Worm (Caenorhabditis elegans) whole organism, young adult: ENCODE measurements around the gene mif-2.

Source experiments
- F10E7.11 ChIP-seq: sonication (generic microtip); optimal IDR thresholded peaks from 2 replicates; lab custom pipeline; 2017; ENCODE audit warnings: mild to moderate bottlenecking, missing genetic modification characterization, moderate library complexity, missing compliant biosample characterization
- F23B12.7 ChIP-seq: sonication (generic microtip); optimal IDR thresholded peaks from 2 replicates; lab custom pipeline; 2017; ENCODE audit warnings: missing genetic modification characterization, mild to moderate bottlenecking, missing compliant biosample characterization, antibody characterized with exemption, moderate library complexity; ENCODE audit not compliant: insufficient read depth
- attf-3 ChIP-seq: fragments of 200-800 bp; sonication (Bioruptor generic); conservative IDR thresholded peaks from 2 replicates; pipeline ENCODE4 v1.3.6; 2022; ENCODE audit warnings: missing genetic modification reagents, missing genetic modification characterization, missing compliant biosample characterization
- ceh-100 ChIP-seq: fragments of 200-800 bp; sonication (Bioruptor generic); IDR thresholded peaks from 2 replicates; pipeline ENCODE4 v1.3.6; 2022; ENCODE audit warnings: missing genetic modification reagents, missing genetic modification characterization, missing compliant biosample characterization
- lsl-1 ChIP-seq: fragments of 200-800 bp; sonication (Bioruptor generic); optimal IDR thresholded peaks from 2 replicates; lab custom pipeline; 2018; ENCODE audit warnings: mild to moderate bottlenecking, missing genetic modification characterization, moderate library complexity, missing compliant biosample characterization

ce11 chrV:11964723-11965122, 13.5 kb downstream of the mif-2 start, which contains the start of gene F58H1.7:
- TF ChIP-seq ceh-100 (GFP tag; lab: Robert Waterston, UW) (no peak), F23B12.7 (tag; lab: Kevin White, UChicago) (no peak), lsl-1 (GFP tag; lab: Kevin White, UChicago) (no peak), F10E7.11 (tag; lab: Kevin White, UChicago) (no peak), attf-3 (GFP tag; lab: Robert Waterston, UW) (no peak)
